Fruit fly (Drosophila melanogaster) whole organism, prepupa: ENCODE results near the gene THADA.

Source experiments
- Blimp-1 ChIP-seq: fragments of 200-800 bp; sonication (Bioruptor generic); optimal IDR thresholded peaks from 3 replicates; lab custom pipeline; 2017; ENCODE audit warnings: missing biosample characterization, missing genetic modification characterization, mild to moderate bottlenecking, moderate library complexity, missing genetic modification reagents
- CG10669 ChIP-seq: fragments of 200-800 bp; sonication (Bioruptor generic); optimal IDR thresholded peaks from 3 replicates; lab custom pipeline; 2018; ENCODE audit warnings: missing biosample characterization, mild to moderate bottlenecking, missing genetic modification characterization, moderate library complexity
- CG11902 ChIP-seq: fragments of 200-800 bp; sonication (Bioruptor generic); optimal IDR thresholded peaks from 3 replicates; lab custom pipeline; 2016; ENCODE audit warnings: missing biosample characterization, missing genetic modification characterization
- CG15336 ChIP-seq: fragments of 200-800 bp; sonication (Bioruptor generic); IDR thresholded peaks from 2 replicates; pipeline ENCODE4 v1.3.6; 2022; ENCODE audit warnings: missing biosample characterization, missing genetic modification characterization
- CG1621 ChIP-seq: fragments of 200-800 bp; sonication (Bioruptor generic); optimal IDR thresholded peaks from 3 replicates; lab custom pipeline; 2018; ENCODE audit warnings: missing biosample characterization, mild to moderate bottlenecking, missing genetic modification characterization
- CG16779 ChIP-seq: fragments of 200-800 bp; sonication (Bioruptor generic); optimal IDR thresholded peaks from 3 replicates; lab custom pipeline; 2017; ENCODE audit warnings: missing biosample characterization, mild to moderate bottlenecking, missing genetic modification characterization
- CG3032 ChIP-seq: fragments of 200-800 bp; optimal IDR thresholded peaks from 2 replicates; lab custom pipeline; 2019; ENCODE audit warnings: missing biosample characterization, mild to moderate bottlenecking, missing genetic modification characterization, moderate library complexity
- CG31627 ChIP-seq: fragments of 200-800 bp; sonication (Bioruptor generic); optimal IDR thresholded peaks from 3 replicates; lab custom pipeline; 2016; ENCODE audit warnings: missing biosample characterization, missing genetic modification characterization
- CG32006 ChIP-seq: fragments of 200-800 bp; sonication (Bioruptor generic); optimal IDR thresholded peaks from 3 replicates; lab custom pipeline; 2017; ENCODE audit warnings: missing biosample characterization, mild to moderate bottlenecking, missing genetic modification characterization
- CG34406 ChIP-seq: fragments of 200-800 bp; sonication (Bioruptor generic); optimal IDR thresholded peaks from 3 replicates; lab custom pipeline; 2016; ENCODE audit warnings: missing biosample characterization, missing genetic modification characterization
- CG4318 ChIP-seq: fragments of 200-800 bp; sonication (Bioruptor generic); optimal IDR thresholded peaks from 3 replicates; lab custom pipeline; 2017; ENCODE audit warnings: missing biosample characterization, mild to moderate bottlenecking, missing genetic modification characterization
- CG6163 ChIP-seq: fragments of 200-800 bp; sonication (Bioruptor generic); IDR thresholded peaks from 3 replicates; pipeline ENCODE4 v1.3.6; 2022; ENCODE audit warnings: missing biosample characterization, missing genetic modification characterization
- CG6276 ChIP-seq: fragments of 200-800 bp; sonication (Bioruptor generic); optimal IDR thresholded peaks from 2 replicates; lab custom pipeline; 2017; ENCODE audit warnings: missing biosample characterization, mild to moderate bottlenecking, missing genetic modification characterization
- CG6792 ChIP-seq: fragments of 200-800 bp; sonication (Bioruptor generic); optimal IDR thresholded peaks from 3 replicates; lab custom pipeline; 2016; ENCODE audit warnings: missing biosample characterization, missing genetic modification characterization
- CG6808 ChIP-seq: fragments of 200-800 bp; sonication (Bioruptor generic); optimal IDR thresholded peaks from 3 replicates; lab custom pipeline; 2017; ENCODE audit warnings: missing biosample characterization, missing genetic modification characterization, mild to moderate bottlenecking, moderate library complexity, missing genetic modification reagents
- CG6854 ChIP-seq: fragments of 200-800 bp; sonication (Bioruptor generic); optimal IDR thresholded peaks from 2 replicates; lab custom pipeline; 2017; ENCODE audit warnings: missing biosample characterization, mild to moderate bottlenecking, missing genetic modification characterization
- CG7368 ChIP-seq: fragments of 200-800 bp; sonication (Bioruptor generic); optimal IDR thresholded peaks from 3 replicates; lab custom pipeline; 2016; ENCODE audit warnings: missing biosample characterization, missing genetic modification characterization
- CG8319 ChIP-seq: fragments of 200-800 bp; sonication (Bioruptor generic); optimal IDR thresholded peaks from 3 replicates; lab custom pipeline; 2016; ENCODE audit warnings: missing biosample characterization, missing genetic modification characterization
- CG9139 ChIP-seq: fragments of 200-800 bp; sonication (Bioruptor generic); optimal IDR thresholded peaks from 3 replicates; lab custom pipeline; 2017; ENCODE audit warnings: missing biosample characterization, mild to moderate bottlenecking, missing genetic modification characterization
- Eip93F ChIP-seq: fragments of 200-800 bp; sonication (Bioruptor generic); optimal IDR thresholded peaks from 2 replicates; lab custom pipeline; 2016; ENCODE audit warnings: missing biosample characterization, mild to moderate bottlenecking, missing genetic modification characterization
- Ets21C ChIP-seq: fragments of 200-800 bp; sonication (Bioruptor generic); optimal IDR thresholded peaks from 3 replicates; lab custom pipeline; 2016; ENCODE audit warnings: missing biosample characterization, missing genetic modification characterization
- Ets96B ChIP-seq: fragments of 200-800 bp; optimal IDR thresholded peaks from 2 replicates; lab custom pipeline; 2019; ENCODE audit warnings: missing biosample characterization, mild to moderate bottlenecking, missing genetic modification characterization, moderate library complexity
- Gug ChIP-seq: fragments of 200-800 bp; sonication (Bioruptor generic); IDR thresholded peaks from 2 replicates; pipeline ENCODE4 v1.3.6; 2022; ENCODE audit warnings: missing biosample characterization, missing genetic modification characterization
- Hr38 ChIP-seq: sonication (Bioruptor generic); optimal IDR thresholded peaks from 2 replicates; lab custom pipeline; 2016; ENCODE audit warnings: missing biosample characterization, missing genetic modification characterization
- Hr39 ChIP-seq: fragments of 200-800 bp; sonication (Bioruptor generic); optimal IDR thresholded peaks from 2 replicates; lab custom pipeline; 2016; ENCODE audit warnings: missing biosample characterization, missing genetic modification characterization
- Hr4 ChIP-seq: fragments of 200-800 bp; sonication (Bioruptor generic); optimal IDR thresholded peaks from 3 replicates; lab custom pipeline; 2016; ENCODE audit warnings: missing biosample characterization, missing genetic modification characterization
- Lpt ChIP-seq: fragments of 200-800 bp; sonication (Bioruptor generic); optimal IDR thresholded peaks from 3 replicates; lab custom pipeline; 2016; ENCODE audit warnings: missing biosample characterization, missing genetic modification characterization
- Met ChIP-seq: fragments of 200-800 bp; sonication (Bioruptor generic); optimal IDR thresholded peaks from 3 replicates; lab custom pipeline; 2016; ENCODE audit warnings: missing biosample characterization, missing genetic modification characterization
- Smox ChIP-seq: fragments of 200-800 bp; sonication (Bioruptor generic); optimal IDR thresholded peaks from 3 replicates; lab custom pipeline; 2016; ENCODE audit warnings: missing biosample characterization, missing genetic modification characterization
- Sox102F ChIP-seq: fragments of 200-800 bp; sonication (Bioruptor generic); optimal IDR thresholded peaks from 2 replicates; lab custom pipeline; 2016; ENCODE audit warnings: missing biosample characterization, mild to moderate bottlenecking, missing genetic modification characterization
- Sox14 ChIP-seq: fragments of 200-800 bp; sonication (Bioruptor generic); optimal IDR thresholded peaks from 3 replicates; lab custom pipeline; 2016; ENCODE audit warnings: missing biosample characterization, missing genetic modification characterization
- Sox15 ChIP-seq: fragments of 200-800 bp; sonication (Bioruptor generic); optimal IDR thresholded peaks from 3 replicates; lab custom pipeline; 2016; ENCODE audit warnings: missing biosample characterization, missing genetic modification characterization
- cyc ChIP-seq: fragments of 200-800 bp; sonication (Bioruptor generic); optimal IDR thresholded peaks from 3 replicates; lab custom pipeline; 2016; ENCODE audit warnings: missing biosample characterization, missing genetic modification characterization
- dac ChIP-seq: fragments of 200-800 bp; sonication (Bioruptor generic); optimal IDR thresholded peaks from 2 replicates; lab custom pipeline; 2017; ENCODE audit warnings: missing biosample characterization, mild to moderate bottlenecking, missing genetic modification characterization
- eg ChIP-seq: fragments of 200-800 bp; sonication (Bioruptor generic); IDR thresholded peaks from 3 replicates; pipeline ENCODE4 v1.3.6; 2022; ENCODE audit warnings: missing biosample characterization, missing genetic modification characterization
- esn ChIP-seq: fragments of 200-800 bp; sonication (Bioruptor generic); optimal IDR thresholded peaks from 2 replicates; lab custom pipeline; 2016; ENCODE audit warnings: missing biosample characterization, mild to moderate bottlenecking, missing genetic modification characterization, moderate library complexity
- fd59A ChIP-seq: fragments of 200-800 bp; sonication (Bioruptor generic); optimal IDR thresholded peaks from 2 replicates; lab custom pipeline; 2017; ENCODE audit warnings: missing biosample characterization, mild to moderate bottlenecking, missing genetic modification characterization, missing genetic modification reagents
- fd85E ChIP-seq: fragments of 200-800 bp; sonication (Bioruptor generic); optimal IDR thresholded peaks from 3 replicates; lab custom pipeline; 2016; ENCODE audit warnings: missing biosample characterization, missing genetic modification characterization
- lz ChIP-seq: fragments of 200-800 bp; sonication (Bioruptor generic); optimal IDR thresholded peaks from 3 replicates; lab custom pipeline; 2016; ENCODE audit warnings: missing biosample characterization, missing genetic modification characterization
- net ChIP-seq: fragments of 200-800 bp; sonication (Bioruptor generic); optimal IDR thresholded peaks from 3 replicates; lab custom pipeline; 2016; ENCODE audit warnings: missing biosample characterization, missing genetic modification characterization
- pdm3 ChIP-seq: fragments of 200-800 bp; sonication (Bioruptor generic); optimal IDR thresholded peaks from 3 replicates; lab custom pipeline; 2016; ENCODE audit warnings: missing biosample characterization, missing genetic modification characterization
- salr ChIP-seq, 2 experiments: fragments of 200-800 bp; sonication (Bioruptor generic); optimal IDR thresholded peaks; 3 replicates each; lab custom pipeline; 2016 to 2018; ENCODE audit warnings: missing biosample characterization in 2 of 2, missing genetic modification characterization in 2 of 2, mild to moderate bottlenecking in 1 of 2
- spab ChIP-seq: fragments of 200-800 bp; sonication (Bioruptor generic); optimal IDR thresholded peaks from 2 replicates; lab custom pipeline; 2017; ENCODE audit warnings: missing biosample characterization, mild to moderate bottlenecking, missing genetic modification characterization, missing genetic modification reagents
- ss ChIP-seq, 2 experiments: fragments of 200-800 bp; sonication (Bioruptor generic); optimal IDR thresholded peaks; 2 replicates in 1 of 2; 3 replicates in 1 of 2; lab custom pipeline; 2017 to 2018; ENCODE audit warnings: mild to moderate bottlenecking in 2 of 2, missing biosample characterization in 2 of 2, missing genetic modification characterization in 2 of 2, moderate library complexity in 1 of 2
- svp ChIP-seq: fragments of 200-800 bp; sonication (Bioruptor generic); peaks from one replicate; lab custom pipeline; 2016; ENCODE audit warnings: missing biosample characterization, missing genetic modification characterization
- topi ChIP-seq: fragments of 200-800 bp; sonication (Bioruptor generic); optimal IDR thresholded peaks from 3 replicates; lab custom pipeline; 2016; ENCODE audit warnings: missing biosample characterization, missing genetic modification characterization

Gene THADA

DNA sequence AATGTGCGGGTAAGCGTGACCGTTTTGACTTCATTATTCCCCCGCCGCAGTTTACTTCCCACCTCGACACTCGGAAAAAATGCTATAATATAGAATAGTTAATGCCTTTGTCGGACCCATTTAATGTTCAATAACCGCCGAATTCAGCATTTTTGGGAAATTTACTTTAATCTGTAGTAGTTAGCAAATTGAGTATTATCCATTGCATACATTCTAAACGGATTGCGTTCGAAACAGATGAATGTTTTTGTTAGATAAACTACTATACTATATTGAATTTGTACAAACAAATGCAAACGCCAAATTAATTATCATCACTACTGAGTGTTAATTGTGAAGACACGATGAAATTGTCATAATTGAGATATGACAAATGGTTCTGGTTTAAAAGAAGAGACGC is 18.9 kb upstream of the THADA start (continued):
- TF ChIP-seq Ets21C (GFP tag; lab: Kevin White, UChicago) (no peak), Gug (0 out of 2 replicates have a peak, but pooled peaks have one; percentile 9), net (peak; percentile 25), CG16779 (tag; lab: Kevin White, UChicago) (no peak), Hr39 (GFP tag; lab: Kevin White, UChicago) (no peak), Eip93F (no peak), CG3032 (tag; lab: Kevin White, UChicago) (peak; percentile 4), Sox14 (GFP tag; lab: Kevin White, UChicago) (no peak), CG7368 (GFP tag; lab: Kevin White, UChicago) (no peak), CG6854 (GFP tag; lab: Kevin White, UChicago) (no peak), dac (GFP tag; lab: Kevin White, UChicago) (no peak), CG11902 (no peak), CG4318 (peak; percentile 35), pdm3 (GFP tag; lab: Kevin White, UChicago) (peak; percentile 7), ss (GFP tag; optimal IDR thresholded peaks at IDR 0.05; lab: Kevin White, UChicago) (no peak), cyc (no peak), CG31627 (GFP tag; lab: Kevin White, UChicago) (no peak), Smox (GFP tag; lab: Kevin White, UChicago) (peak; percentile 5), Hr38 (no peak), esn (GFP tag; lab: Kevin White, UChicago) (peak; percentile 24), fd59A (GFP tag; lab: Kevin White, UChicago) (no peak), CG1621 (no peak), spab (GFP tag; lab: Kevin White, UChicago) (no peak), Ets96B (tag; lab: Kevin White, UChicago) (no peak), Blimp-1 (GFP tag; lab: Kevin White, UChicago) (no peak), CG6792 (GFP tag; lab: Kevin White, UChicago) (peak; percentile 20), Sox15 (GFP tag; lab: Kevin White, UChicago) (no peak), Sox102F (GFP tag; lab: Kevin White, UChicago) (no peak), lz (GFP tag; lab: Kevin White, UChicago) (peak; percentile 16), CG8319 (no peak), CG6276 (GFP tag; lab: Kevin White, UChicago) (no peak)

DNA sequence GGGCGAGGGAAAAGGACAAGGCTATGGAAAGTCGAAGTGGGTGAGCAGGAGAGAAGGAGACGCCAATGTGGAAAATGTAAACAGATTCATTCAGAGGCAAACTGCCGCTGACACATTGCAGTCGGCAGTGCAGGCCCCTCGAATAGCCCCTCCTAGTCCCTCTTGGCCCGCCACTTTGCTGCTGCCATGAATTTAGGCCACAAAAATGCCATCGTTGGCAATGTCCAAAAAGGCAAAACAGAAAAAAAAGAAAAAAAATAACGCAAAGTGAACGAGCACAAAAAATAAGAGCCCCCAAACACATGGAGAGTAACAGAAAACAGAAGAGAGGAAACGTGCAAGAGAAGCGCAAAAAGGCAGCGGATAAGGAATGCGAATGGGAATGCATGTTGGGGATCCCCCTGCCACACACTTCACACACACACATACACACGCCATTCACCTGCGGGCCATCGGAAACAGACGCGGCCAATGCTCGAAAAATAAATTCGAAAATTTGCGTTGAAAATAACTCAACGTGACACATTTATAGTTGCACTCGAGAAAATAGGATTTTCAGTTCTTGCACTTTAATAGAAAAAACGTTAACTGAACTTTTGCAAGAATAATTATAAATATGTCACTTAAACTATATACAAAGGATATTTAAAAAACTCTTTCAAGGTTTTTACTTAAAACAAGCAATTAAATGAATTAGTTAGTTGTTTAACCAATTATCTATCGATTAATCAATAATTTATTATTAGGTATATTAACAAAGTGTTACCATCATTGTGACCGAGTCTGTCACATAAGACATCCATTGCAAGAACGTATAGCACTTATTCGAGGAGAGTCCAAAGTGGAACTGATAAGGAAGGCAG is 13.2 kb upstream of the THADA start:
- TF ChIP-seq CG9139 = no peak
- no peak for TF ChIP-seq CG8319
- TF ChIP-seq CG1621 = no peak
- TF ChIP-seq Hr38 = no peak
- TF ChIP-seq Met (GFP tag; lab: Kevin White, UChicago) = peak; percentile 59
- peak; percentile 30 for TF ChIP-seq Hr39 (GFP tag; lab: Kevin White, UChicago)
- peak; percentile 36 for TF ChIP-seq CG7368 (GFP tag; lab: Kevin White, UChicago)
- TF ChIP-seq ss (GFP tag; optimal IDR thresholded peaks at IDR 0.05; lab: Kevin White, UChicago) = peak; percentile 14 to 29
- TF ChIP-seq fd85E = no peak
- peak; percentile 66 for TF ChIP-seq eg (GFP tag; lab: Robert Waterston, UW)
- TF ChIP-seq CG6854 (GFP tag; lab: Kevin White, UChicago) = no peak
- peak; percentile 52 for TF ChIP-seq Smox (GFP tag; lab: Kevin White, UChicago)
- TF ChIP-seq CG6163 (GFP tag; lab: Robert Waterston, UW) = peak; percentile 38; the same call in 1 of the 3 replicates
- TF ChIP-seq CG6808 (GFP tag; lab: Kevin White, UChicago) = peak; percentile 16
- TF ChIP-seq CG3032 (tag; lab: Kevin White, UChicago) = peak; percentile 54
- TF ChIP-seq esn (GFP tag; lab: Kevin White, UChicago) = peak; percentile 67
- peak; percentile 43 for TF ChIP-seq cyc
- TF ChIP-seq Hr4 (GFP tag; lab: Kevin White, UChicago) = peak; percentile 43
- no peak for TF ChIP-seq fd59A (GFP tag; lab: Kevin White, UChicago)
- peak; percentile 57 for TF ChIP-seq pdm3 (GFP tag; lab: Kevin White, UChicago)
- peak; percentile 33 for TF ChIP-seq CG6276 (GFP tag; lab: Kevin White, UChicago)
- peak; percentile 70 for TF ChIP-seq CG32006 (GFP tag; lab: Kevin White, UChicago)
- TF ChIP-seq svp (GFP tag; lab: Kevin White, UChicago) = peak; percentile 84
- peak; percentile 12 for TF ChIP-seq CG31627 (GFP tag; lab: Kevin White, UChicago)
- TF ChIP-seq salr (GFP tag; optimal IDR thresholded peaks at IDR 0.05; lab: Kevin White, UChicago) = peak in 1 of 2 experiments; percentile 43
- no peak for TF ChIP-seq Sox15 (GFP tag; lab: Kevin White, UChicago)
- TF ChIP-seq topi = peak; percentile 58
- TF ChIP-seq Sox102F (GFP tag; lab: Kevin White, UChicago) = peak; percentile 41
- peak; percentile 53 for TF ChIP-seq CG10669 (GFP tag; lab: Kevin White, UChicago)
- no peak for TF ChIP-seq Lpt
- TF ChIP-seq CG34406 (GFP tag; lab: Kevin White, UChicago) = peak; percentile 61
- peak; percentile 70 for TF ChIP-seq net
- peak; percentile 52 for TF ChIP-seq CG15336
